Fruit fly (Drosophila melanogaster): ENCODE results near the gene spd-2.

DNA sequence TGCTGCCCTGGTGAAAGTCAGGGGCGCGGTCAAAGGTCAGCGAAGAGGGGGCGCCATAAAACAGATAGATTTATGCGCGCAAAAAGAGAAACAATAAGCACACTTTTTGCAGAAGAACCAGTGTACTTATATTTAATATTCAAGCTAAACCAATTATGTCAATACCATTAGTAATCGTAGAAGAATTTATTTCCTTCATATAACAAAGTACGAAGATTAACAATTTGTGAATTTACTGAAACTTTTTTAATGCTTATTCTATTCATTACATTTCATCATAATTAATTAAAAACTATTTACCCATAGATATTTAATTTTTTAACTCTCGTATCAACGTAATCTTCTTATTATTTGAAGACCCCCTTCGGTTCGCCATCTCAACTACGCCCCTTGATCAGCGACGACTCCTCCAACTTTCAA, 47.3 kb upstream of the spd-2 start:
- peak; percentile 81 for TF ChIP-seq Pif1A (GFP tag; optimal IDR thresholded peaks at IDR 0.05)
- TF ChIP-seq CG12605 (GFP tag; IDR thresholded peaks at IDR 0.05), result no peak
- TF ChIP-seq rn (GFP tag; IDR thresholded peaks at IDR 0.05), result no peak
- TF ChIP-seq CG13204 (GFP tag; optimal IDR thresholded peaks at IDR 0.05), result peak; percentile 46

Measured in whole organism, pupa.